Worm (Caenorhabditis elegans) whole organism, young adult: ENCODE results near the gene R11G1.11.

Experiments used
- F10E7.11 ChIP-seq: sonication (generic microtip); optimal IDR thresholded peaks from 2 replicates; lab custom pipeline; 2017; ENCODE audit warnings: mild to moderate bottlenecking, missing genetic modification characterization, moderate library complexity, missing compliant biosample characterization
- F49E8.2 ChIP-seq: sonication (generic microtip); optimal IDR thresholded peaks from 3 replicates; lab custom pipeline; 2017; ENCODE audit warnings: missing genetic modification characterization, mild to moderate bottlenecking, missing compliant biosample characterization, antibody characterized with exemption, moderate library complexity; ENCODE audit not compliant: insufficient read depth
- ama-1 ChIP-seq, 3 experiments: fragments of 150-350 bp in 1 of 3; sonication (generic microtip) in 2 of 3; optimal IDR thresholded peaks; 2 replicates each; lab custom pipeline; 2014 to 2018; ENCODE audit warnings: missing biosample characterization in 2 of 3, missing genetic modification characterization in 2 of 3, missing genetic modification reagents in 2 of 3
- attf-6 ChIP-seq: fragments of 200-800 bp; sonication (Bioruptor generic); IDR thresholded peaks from 2 replicates; pipeline ENCODE4 v1.3.6; 2022; ENCODE audit warnings: missing genetic modification reagents, missing genetic modification characterization, missing compliant biosample characterization
- egl-44 ChIP-seq: fragments of 200-800 bp; sonication (Bioruptor generic); IDR thresholded peaks from 2 replicates; pipeline ENCODE4 v1.3.6; 2022; ENCODE audit warnings: missing genetic modification reagents, missing genetic modification characterization, missing compliant biosample characterization
- hlh-26 ChIP-seq: fragments of 200-800 bp; sonication (Bioruptor generic); conservative IDR thresholded peaks from 2 replicates; pipeline ENCODE4 v1.3.6; 2022; ENCODE audit warnings: missing genetic modification reagents, missing genetic modification characterization, missing compliant biosample characterization
- hmg-1.2 ChIP-seq: fragments of 200-800 bp; sonication (Bioruptor generic); IDR thresholded peaks from 2 replicates; pipeline ENCODE4 v1.3.6; 2022; ENCODE audit warnings: missing genetic modification reagents, missing genetic modification characterization, missing compliant biosample characterization
- hrde-1 ChIP-seq: sonication (generic microtip); optimal IDR thresholded peaks from 2 replicates; lab custom pipeline; 2016; ENCODE audit warnings: missing genetic modification characterization, mild to moderate bottlenecking, missing compliant biosample characterization, moderate library complexity, missing genotype, missing genetic modification reagents, borderline replicate concordance
- madf-3 ChIP-seq: fragments of 200-800 bp; sonication (Bioruptor generic); IDR thresholded peaks from 2 replicates; pipeline ENCODE4 v1.3.6; 2022; ENCODE audit warnings: missing genetic modification reagents, missing genetic modification characterization, missing compliant biosample characterization
- pha-4 ChIP-seq: fragments of 150-350 bp; sonication (generic microtip); optimal IDR thresholded peaks from 2 replicates; lab custom pipeline; 2014; ENCODE audit warnings: missing biosample characterization, missing genetic modification reagents, missing genetic modification characterization
- rpc-1 ChIP-seq, 2 experiments: fragments of 150-350 bp in 1 of 2; sonication (generic microtip) in 1 of 2; optimal IDR thresholded peaks; 2 replicates each; lab custom pipeline; 2014 to 2018; ENCODE audit warnings: missing biosample characterization in 1 of 2, missing genetic modification characterization in 1 of 2, missing genetic modification reagents in 1 of 2, missing genotype in 1 of 2

DNA sequence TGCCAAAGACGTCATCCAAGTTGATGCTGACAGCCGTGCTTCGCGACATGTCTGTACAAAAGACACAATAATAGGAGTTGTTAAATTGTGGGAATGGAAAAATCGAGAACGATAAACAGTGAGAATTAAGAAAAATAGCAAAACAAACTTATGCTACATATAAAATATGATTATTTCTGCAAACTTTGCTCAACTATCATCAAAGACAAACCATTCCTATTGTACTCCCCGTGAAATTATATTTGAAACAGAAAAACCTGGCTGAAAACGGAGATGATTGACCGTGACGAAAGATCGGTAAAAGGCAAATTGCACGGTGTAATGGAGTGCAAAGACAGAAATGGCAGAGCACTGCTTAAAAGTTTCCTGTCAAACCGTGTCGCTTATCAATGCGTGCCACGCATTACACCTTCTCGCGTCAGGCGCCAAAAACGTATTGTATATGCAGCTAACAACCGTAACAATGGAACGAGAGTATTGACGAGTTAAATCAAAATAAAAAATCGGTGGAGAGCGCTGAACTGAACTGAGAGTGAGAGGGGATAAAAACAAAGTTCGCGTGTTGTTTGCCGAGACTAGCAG, 43.6 kb upstream of the R11G1.11 start, which contains the start of gene C18B2.5:
- no peak for TF ChIP-seq madf-3 (GFP tag; lab: Robert Waterston, UW)
- TF ChIP-seq hmg-1.2 (GFP tag; lab: Robert Waterston, UW), result no peak
- no peak for TF ChIP-seq ama-1 (optimal IDR thresholded peaks at IDR 0.05; lab: Kevin White, UChicago)
- no peak for TF ChIP-seq ama-1 (GFP tag; optimal IDR thresholded peaks at IDR 0.05; lab: Kevin White, UChicago)
- no peak for TF ChIP-seq egl-44
- TF ChIP-seq pha-4 (tag; lab: Kevin White, UChicago), result no peak
- TF ChIP-seq attf-6, result no peak
- TF ChIP-seq hlh-26 (GFP tag; lab: Robert Waterston, UW), result no peak
- TF ChIP-seq rpc-1 (optimal IDR thresholded peaks at IDR 0.05; lab: Kevin White, UChicago), result no peak
- no peak for TF ChIP-seq rpc-1 (tag; optimal IDR thresholded peaks at IDR 0.05; lab: Kevin White, UChicago)
- TF ChIP-seq hrde-1 (tag; lab: Kevin White, UChicago), result no peak
- no peak for TF ChIP-seq F49E8.2 (tag; lab: Kevin White, UChicago)
- TF ChIP-seq F10E7.11 (tag; lab: Kevin White, UChicago), result no peak
